Worm (Caenorhabditis elegans) whole organism, L1 larva: Measurements from ENCODE around the gene pals-22.

Experiments used
- C04F5.9 ChIP-seq: sonication (generic microtip); optimal IDR thresholded peaks from 2 replicates; lab custom pipeline; 2016; ENCODE audit warnings: missing genetic modification characterization, missing compliant biosample characterization
- C34B4.2 ChIP-seq: sonication (generic microtip); optimal IDR thresholded peaks from 2 replicates; lab custom pipeline; 2017; ENCODE audit warnings: mild to moderate bottlenecking, missing genetic modification characterization, missing compliant biosample characterization
- alr-1 ChIP-seq: fragments of 200-800 bp; sonication (Bioruptor generic); optimal IDR thresholded peaks from 2 replicates; lab custom pipeline; 2018; ENCODE audit warnings: borderline replicate concordance, mild to moderate bottlenecking, missing genetic modification characterization, missing compliant biosample characterization
- blmp-1 ChIP-seq: fragments of 150-350 bp; optimal IDR thresholded peaks from 2 replicates; lab custom pipeline; 2014; ENCODE audit warnings: missing biosample characterization, missing genetic modification characterization
- ceh-82 ChIP-seq, 3 experiments: fragments of 150-350 bp in 1 of 3; sonication (generic microtip) in 2 of 3; optimal IDR thresholded peaks; 2 replicates each; lab custom pipeline; 2014 to 2017; ENCODE audit warnings: missing biosample characterization in 3 of 3, missing genetic modification characterization in 3 of 3
- ceh-88 ChIP-seq: fragments of 200-800 bp; sonication (Bioruptor generic); IDR thresholded peaks from 2 replicates; pipeline ENCODE4 v1.3.6; 2022; ENCODE audit warnings: missing genetic modification characterization, missing compliant biosample characterization
- ceh-90 ChIP-seq: sonication (generic microtip); optimal IDR thresholded peaks from 2 replicates; lab custom pipeline; 2016; ENCODE audit warnings: missing genetic modification characterization, missing compliant biosample characterization
- dpl-1 ChIP-seq, 3 experiments: fragments of 150-350 bp in 2 of 3; sonication (generic microtip) in 1 of 3; optimal IDR thresholded peaks; 2 replicates each; lab custom pipeline; 2014 to 2017; ENCODE audit warnings: missing biosample characterization in 3 of 3, missing genetic modification characterization in 3 of 3, missing genetic modification reagents in 3 of 3
- efl-1 ChIP-seq, 4 experiments: fragments of 150-350 bp; optimal IDR thresholded peaks in 3 of 4; peaks in 1 of 4; 1 replicate in 1 of 4; 2 replicates in 3 of 4; lab custom pipeline; 2014; ENCODE audit warnings: missing biosample characterization in 2 of 4, missing genetic modification characterization in 2 of 4, missing genetic modification reagents in 2 of 4
- efl-3 ChIP-seq: fragments of 200-800 bp; sonication (Bioruptor generic); optimal IDR thresholded peaks from 2 replicates; lab custom pipeline; 2018; ENCODE audit warnings: mild to moderate bottlenecking, missing genetic modification characterization, missing compliant biosample characterization
- elt-2 ChIP-seq: sonication (generic microtip); optimal IDR thresholded peaks from 2 replicates; lab custom pipeline; 2016; ENCODE audit warnings: missing genetic modification characterization, mild to moderate bottlenecking, inconsistent platforms, missing compliant biosample characterization, missing genetic modification reagents
- elt-3 ChIP-seq, 6 experiments: fragments of 150-350 bp in 1 of 6; sonication (generic microtip); optimal IDR thresholded peaks; 2 replicates each; lab custom pipeline; 2017 to 2018; ENCODE audit warnings: missing biosample characterization in 6 of 6, missing genetic modification characterization in 6 of 6, inconsistent platforms in 1 of 6
- ets-5 ChIP-seq: fragments of 200-800 bp; sonication (Bioruptor generic); IDR thresholded peaks from 2 replicates; pipeline ENCODE4 v1.3.6; 2022; ENCODE audit warnings: missing genetic modification characterization, missing compliant biosample characterization
- fkh-10 ChIP-seq: sonication (generic microtip); optimal IDR thresholded peaks from 2 replicates; lab custom pipeline; 2017; ENCODE audit warnings: missing biosample characterization, missing genetic modification reagents, missing genetic modification characterization
- grh-1 ChIP-seq: fragments of 200-800 bp; sonication (Bioruptor generic); IDR thresholded peaks from 2 replicates; pipeline ENCODE4 v1.3.6; 2022; ENCODE audit warnings: missing genetic modification reagents, missing genetic modification characterization, missing compliant biosample characterization
- hlh-17 ChIP-seq: fragments of 200-800 bp; sonication (Bioruptor generic); optimal IDR thresholded peaks from 2 replicates; lab custom pipeline; 2018; ENCODE audit warnings: missing genetic modification characterization, mild to moderate bottlenecking, missing compliant biosample characterization, moderate library complexity, borderline replicate concordance
- hlh-4 ChIP-seq: sonication (generic microtip); optimal IDR thresholded peaks from 2 replicates; lab custom pipeline; 2016; ENCODE audit warnings: mild to moderate bottlenecking, missing genetic modification characterization, missing compliant biosample characterization
- jun-1 ChIP-seq: fragments of 150-350 bp; optimal IDR thresholded peaks from 2 replicates; lab custom pipeline; 2014; ENCODE audit warnings: missing biosample characterization, missing genetic modification reagents, missing genetic modification characterization
- lin-13 ChIP-seq: fragments of 150-350 bp; optimal IDR thresholded peaks from 2 replicates; lab custom pipeline; 2014; ENCODE audit warnings: missing biosample characterization, missing genetic modification reagents, missing genetic modification characterization
- lin-35 ChIP-seq, 2 experiments: fragments of 150-350 bp; optimal IDR thresholded peaks; 2 replicates each; lab custom pipeline; 2014; ENCODE audit warnings: missing biosample characterization in 2 of 2, missing genetic modification characterization in 2 of 2, missing genetic modification reagents in 2 of 2
- lir-3 ChIP-seq: sonication (generic microtip); optimal IDR thresholded peaks from 2 replicates; lab custom pipeline; 2016; ENCODE audit warnings: mild to moderate bottlenecking, missing genetic modification characterization, moderate library complexity, missing compliant biosample characterization; ENCODE audit not compliant: poor library complexity
- mdl-1 ChIP-seq, 2 experiments: fragments of 150-350 bp; optimal IDR thresholded peaks; 2 replicates each; lab custom pipeline; 2014 to 2017; ENCODE audit warnings: missing biosample characterization in 2 of 2, missing genetic modification characterization in 2 of 2, inconsistent platforms in 1 of 2
- mep-1 ChIP-seq: fragments of 150-350 bp; optimal IDR thresholded peaks from 2 replicates; lab custom pipeline; 2014; ENCODE audit warnings: missing biosample characterization, missing genetic modification characterization
- nhr-11 ChIP-seq: fragments of 150-350 bp; optimal IDR thresholded peaks from 2 replicates; lab custom pipeline; 2014; ENCODE audit warnings: missing biosample characterization, missing genetic modification characterization
- nhr-237 ChIP-seq: fragments of 150-350 bp; optimal IDR thresholded peaks from 2 replicates; lab custom pipeline; 2014; ENCODE audit warnings: missing biosample characterization, missing genetic modification characterization
- nhr-28 ChIP-seq: fragments of 150-350 bp; optimal IDR thresholded peaks from 2 replicates; lab custom pipeline; 2014; ENCODE audit warnings: missing biosample characterization, missing genetic modification characterization
- nhr-47 ChIP-seq: sonication (generic microtip); optimal IDR thresholded peaks from 2 replicates; lab custom pipeline; 2016; ENCODE audit warnings: mild to moderate bottlenecking, missing genetic modification characterization, moderate library complexity, missing compliant biosample characterization
- nhr-71 ChIP-seq: sonication (generic microtip); optimal IDR thresholded peaks from 2 replicates; lab custom pipeline; 2016; ENCODE audit warnings: mild to moderate bottlenecking, missing genetic modification characterization, moderate library complexity, missing compliant biosample characterization
- nhr-77 ChIP-seq: fragments of 150-350 bp; optimal IDR thresholded peaks from 2 replicates; lab custom pipeline; 2014; ENCODE audit warnings: missing biosample characterization, missing genetic modification characterization
- nhr-84 ChIP-seq: sonication (generic microtip); optimal IDR thresholded peaks from 2 replicates; lab custom pipeline; 2017; ENCODE audit warnings: missing biosample characterization, missing genetic modification characterization
- nhr-85 ChIP-seq: sonication (generic microtip); peaks from one replicate; lab custom pipeline; 2016; ENCODE audit warnings: missing genetic modification characterization, inconsistent platforms, missing compliant biosample characterization
- pax-3 ChIP-seq: fragments of 200-800 bp; sonication (Bioruptor generic); optimal IDR thresholded peaks from 2 replicates; lab custom pipeline; 2018; ENCODE audit warnings: mild to moderate bottlenecking, missing genetic modification characterization, moderate library complexity, missing compliant biosample characterization
- skn-1 ChIP-seq: fragments of 150-350 bp; optimal IDR thresholded peaks from 2 replicates; lab custom pipeline; 2014; ENCODE audit warnings: missing biosample characterization, missing genetic modification characterization
- snu-23 ChIP-seq: sonication (generic microtip); optimal IDR thresholded peaks from 2 replicates; lab custom pipeline; 2016; ENCODE audit warnings: missing genetic modification characterization, missing compliant biosample characterization
- sox-4 ChIP-seq: sonication (generic microtip); optimal IDR thresholded peaks from 2 replicates; lab custom pipeline; 2016; ENCODE audit warnings: missing genetic modification characterization, missing compliant biosample characterization
- swsn-7 ChIP-seq: sonication (generic microtip); optimal IDR thresholded peaks from 2 replicates; lab custom pipeline; 2016; ENCODE audit warnings: missing genetic modification characterization, missing compliant biosample characterization
- tlp-1 ChIP-seq: fragments of 150-350 bp; optimal IDR thresholded peaks from 2 replicates; lab custom pipeline; 2014; ENCODE audit warnings: missing biosample characterization, missing genetic modification characterization
- unc-130 ChIP-seq: fragments of 150-350 bp; optimal IDR thresholded peaks from 2 replicates; lab custom pipeline; 2017; ENCODE audit warnings: missing biosample characterization, missing genetic modification characterization, inconsistent platforms
- unc-62 ChIP-seq: fragments of 150-350 bp; optimal IDR thresholded peaks from 2 replicates; lab custom pipeline; 2014; ENCODE audit warnings: missing biosample characterization, missing genetic modification reagents, missing genetic modification characterization
- unc-86 ChIP-seq: sonication (generic microtip); optimal IDR thresholded peaks from 2 replicates; lab custom pipeline; 2016; ENCODE audit warnings: missing genetic modification characterization, missing compliant biosample characterization
- vab-15 ChIP-seq: sonication (generic microtip); optimal IDR thresholded peaks from 2 replicates; lab custom pipeline; 2017; ENCODE audit warnings: missing genotype, mild to moderate bottlenecking, missing genetic modification characterization, missing compliant biosample characterization
- xbp-1 ChIP-seq: sonication (generic microtip); optimal IDR thresholded peaks from 2 replicates; lab custom pipeline; 2016; ENCODE audit warnings: missing genetic modification characterization, missing compliant biosample characterization
- zip-4 ChIP-seq: fragments of 200-800 bp; sonication (Bioruptor generic); optimal IDR thresholded peaks from 2 replicates; lab custom pipeline; 2018; ENCODE audit warnings: mild to moderate bottlenecking, missing genetic modification characterization, moderate library complexity, missing compliant biosample characterization
- ztf-4 ChIP-seq: fragments of 150-350 bp; optimal IDR thresholded peaks from 2 replicates; lab custom pipeline; 2014; ENCODE audit warnings: missing biosample characterization, missing genetic modification characterization

Gene pals-22

DNA sequence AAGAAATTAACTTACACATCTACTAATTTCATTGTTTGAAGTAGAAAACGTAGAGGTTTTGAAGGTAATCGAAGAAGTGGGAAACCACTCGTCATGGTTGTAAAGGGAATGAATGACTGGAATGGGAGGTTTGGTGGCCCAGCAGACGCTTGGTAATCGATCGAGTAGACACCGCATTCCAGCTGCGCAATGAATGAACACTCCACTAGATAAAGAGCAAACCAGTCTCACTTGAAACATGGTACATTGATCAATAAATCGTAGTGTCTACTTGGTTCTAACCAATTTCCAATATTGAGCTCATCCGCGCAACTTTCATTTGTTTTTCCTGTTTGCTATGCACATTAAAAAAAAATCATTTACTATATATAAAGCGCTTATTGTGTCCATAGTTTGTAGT, 14.2 kb downstream of the pals-22 start, which contains the start of gene fbxb-84:
TSS of gene fbxb-84 (minus strand) at position 101 of the 400 bp plus-strand sequence.
- TF ChIP-seq jun-1, result no peak
- no peak for TF ChIP-seq nhr-47
- TF ChIP-seq xbp-1 (tag; lab: Kevin White, UChicago), result no peak
- TF ChIP-seq hlh-4 (tag; lab: Kevin White, UChicago), result no peak
- TF ChIP-seq nhr-28 (tag; lab: Kevin White, UChicago), result no peak
- TF ChIP-seq unc-62, result no peak
- no peak for TF ChIP-seq unc-130 (tag; lab: Kevin White, UChicago)
- TF ChIP-seq mdl-1 (tag; optimal IDR thresholded peaks at IDR 0.05; lab: Kevin White, UChicago), result no peak
- no peak for TF ChIP-seq zip-4 (GFP tag; lab: Kevin White, UChicago)
- no peak for TF ChIP-seq ets-5 (GFP tag; lab: Robert Waterston, UW)
- no peak for TF ChIP-seq lin-13 (GFP tag; lab: Kevin White, UChicago)
- TF ChIP-seq skn-1 (tag; lab: Kevin White, UChicago), result no peak
- TF ChIP-seq ztf-4 (tag; lab: Kevin White, UChicago), result no peak
- no peak for TF ChIP-seq sox-4
- no peak for TF ChIP-seq C04F5.9
- TF ChIP-seq nhr-237 (tag; lab: Kevin White, UChicago), result no peak

DNA sequence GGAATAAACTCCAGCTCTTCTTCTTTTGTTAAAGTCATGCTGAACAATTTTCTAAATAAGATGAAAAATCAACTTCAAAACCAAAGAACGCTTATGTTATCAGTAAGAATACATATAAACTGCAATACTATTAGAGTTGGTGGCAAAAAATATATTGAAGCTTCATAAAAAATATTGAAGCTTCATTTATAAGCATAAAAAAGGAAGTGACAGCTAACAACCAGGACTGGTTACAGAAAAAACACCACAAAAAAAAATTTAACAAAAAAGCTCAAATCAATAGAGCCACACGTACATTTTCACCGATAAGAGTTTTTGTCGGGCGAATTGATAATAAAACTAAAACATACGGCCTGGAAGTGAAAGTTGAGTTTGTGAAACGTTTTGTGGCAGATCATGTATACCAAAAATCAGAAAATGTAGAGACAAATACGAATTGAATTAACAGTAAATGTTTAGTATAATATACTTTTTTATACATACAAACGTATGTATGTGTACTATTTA, 15.4 kb downstream of the pals-22 start, which contains the start of gene sqst-5:
TSS of gene sqst-5 (minus strand) at position 51 of the 507 bp plus-strand sequence.
- TF ChIP-seq elt-2, result peak; percentile 36
- TF ChIP-seq nhr-28 (tag; lab: Kevin White, UChicago), result no peak
- TF ChIP-seq hlh-17, result no peak
- no peak for TF ChIP-seq vab-15 (tag; lab: Kevin White, UChicago)
- no peak for TF ChIP-seq ztf-4 (tag; lab: Kevin White, UChicago)
- no peak for TF ChIP-seq hlh-4 (tag; lab: Kevin White, UChicago)
- TF ChIP-seq, all 84 proteins: peak for 1

DNA sequence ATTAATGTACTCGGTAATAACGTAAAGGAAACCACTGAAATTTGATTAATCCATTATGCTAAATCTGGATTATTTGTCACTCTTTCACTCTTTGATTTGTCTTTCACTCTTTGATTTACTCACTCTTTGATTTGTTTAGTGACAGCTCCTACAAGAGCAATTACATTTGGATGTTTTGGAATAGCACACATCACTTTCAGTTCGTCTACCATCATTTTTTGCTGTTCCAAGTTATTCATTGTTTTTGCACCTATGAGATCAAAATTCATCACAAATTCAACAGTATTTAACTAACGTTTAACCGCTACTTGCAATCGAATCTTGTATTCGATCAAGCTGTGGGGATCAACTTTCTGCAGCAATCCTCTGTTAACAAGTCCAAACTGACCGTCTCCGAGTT, 16.9 kb downstream of the pals-22 start:
- TF ChIP-seq grh-1 (no peak), efl-1 (optimal IDR thresholded peaks at IDR 0.05; lab: Kevin White, UChicago) (no peak), efl-1 (GFP tag; optimal IDR thresholded peaks at IDR 0.05 in 1 of 2; lab: Kevin White, UChicago) (peak in 1 of 2 experiments; percentile 69)

DNA sequence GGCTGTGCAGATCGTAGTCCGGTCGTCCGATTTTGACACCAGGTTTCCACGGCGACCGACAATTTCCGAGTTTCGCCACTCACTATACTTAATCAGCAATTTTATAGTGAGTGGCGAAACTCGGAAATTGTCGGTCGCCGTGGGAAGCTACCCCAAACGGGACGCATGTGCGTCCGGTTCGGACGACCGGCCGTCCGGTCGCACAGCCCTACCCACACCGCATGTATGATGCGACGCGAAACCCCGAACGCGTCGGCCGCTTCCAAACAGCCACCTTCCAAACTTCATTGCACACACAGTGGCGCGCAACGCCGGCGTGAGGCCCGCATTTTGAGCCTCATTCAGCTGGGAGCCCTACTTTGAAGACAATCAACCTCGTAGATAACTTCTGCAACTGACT, 18.9 kb downstream of the pals-22 start:
- no peak for TF ChIP-seq C04F5.9
- TF ChIP-seq mep-1, result no peak
- no peak for TF ChIP-seq ceh-82 (tag; optimal IDR thresholded peaks at IDR 0.05; lab: Kevin White, UChicago)
- no peak for TF ChIP-seq unc-86 (tag; lab: Kevin White, UChicago)
- TF ChIP-seq nhr-84 (tag; lab: Kevin White, UChicago), result no peak
- TF ChIP-seq nhr-11 (tag; lab: Kevin White, UChicago), result no peak
- no peak for TF ChIP-seq fkh-10
- TF ChIP-seq nhr-71, result no peak
- no peak for TF ChIP-seq ceh-90 (tag; lab: Kevin White, UChicago)
- no peak for TF ChIP-seq lin-13 (GFP tag; lab: Kevin White, UChicago)
- no peak for TF ChIP-seq dpl-1 (GFP tag; optimal IDR thresholded peaks at IDR 0.05; lab: Kevin White, UChicago)
- no peak for TF ChIP-seq nhr-47

DNA sequence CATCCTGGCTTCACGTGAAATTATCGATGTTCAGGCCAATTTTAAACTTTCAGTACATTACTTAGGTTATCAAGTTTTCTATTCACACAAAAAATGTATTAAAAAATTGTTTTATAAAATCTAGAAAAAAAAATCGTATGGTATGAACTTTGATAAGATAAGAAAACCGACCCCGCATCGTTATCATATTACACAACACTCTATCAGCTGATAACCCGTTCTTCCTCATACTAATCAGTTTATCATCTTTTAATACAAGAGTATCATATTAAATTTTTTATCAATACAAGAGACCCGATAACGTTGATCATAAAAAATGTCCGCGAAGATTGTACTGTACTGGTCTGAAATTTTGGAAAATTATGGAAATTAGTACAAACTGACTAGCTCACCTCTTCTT, 21.9 kb downstream of the pals-22 start:
- peak; percentile 93 for TF ChIP-seq jun-1
- TF ChIP-seq nhr-85 (tag; lab: Kevin White, UChicago), result peak; percentile 52
- TF ChIP-seq blmp-1, result no peak
- TF ChIP-seq nhr-77 (tag; lab: Kevin White, UChicago), result no peak
- TF ChIP-seq elt-3 (tag; optimal IDR thresholded peaks at IDR 0.05; lab: Kevin White, UChicago), result peak; percentile 67 to 100 (median 95)
- no peak for TF ChIP-seq snu-23 (GFP tag; lab: Kevin White, UChicago)
- no peak for TF ChIP-seq efl-3
- peak; percentile 34 for TF ChIP-seq pax-3 (tag; lab: Kevin White, UChicago)
- TF ChIP-seq xbp-1 (tag; lab: Kevin White, UChicago), result no peak
- no peak for TF ChIP-seq efl-1 (optimal IDR thresholded peaks at IDR 0.05; lab: Kevin White, UChicago)
- no peak for TF ChIP-seq efl-1 (GFP tag; optimal IDR thresholded peaks at IDR 0.05 in 1 of 2; lab: Kevin White, UChicago)
- no peak for TF ChIP-seq ceh-88 (GFP tag; lab: Robert Waterston, UW)
- no peak for TF ChIP-seq skn-1 (tag; lab: Kevin White, UChicago)
- TF ChIP-seq grh-1, result no peak
- TF ChIP-seq lir-3, result no peak
- TF ChIP-seq alr-1 (tag; lab: Kevin White, UChicago), result no peak
- TF ChIP-seq lin-35 (GFP tag; optimal IDR thresholded peaks at IDR 0.05; lab: Kevin White, UChicago), result peak in 1 of 2 experiments; percentile 62
- TF ChIP-seq C34B4.2, result no peak
- no peak for TF ChIP-seq swsn-7 (tag; lab: Kevin White, UChicago)
- no peak for TF ChIP-seq sox-4
- TF ChIP-seq tlp-1 (tag; lab: Kevin White, UChicago), result peak; percentile 92
